Worm (Caenorhabditis elegans): ENCODE measurements around the gene F52H2.5.

The F52H2.5 gene

ce11 chrX:2548884-2549283, 11.0 kb downstream of the F52H2.5 start, which contains the start of gene smvt-1:
Gene smvt-1 (minus strand): TSS chrX:2548984.
- TF ChIP-seq sem-2 (GFP tag; optimal IDR thresholded peaks at IDR 0.05) (no peak), elt-1 (tag; optimal IDR thresholded peaks at IDR 0.05; ENCODE audit: borderline replicate concordance, insufficient read depth) (no peak), ceh-39 (tag; optimal IDR thresholded peaks at IDR 0.05) (no peak), snpc-4 (tag; optimal IDR thresholded peaks at IDR 0.05) (no peak), unc-39 (tag; optimal IDR thresholded peaks at IDR 0.05) (no peak), flh-1 (GFP tag; optimal IDR thresholded peaks at IDR 0.05) (no peak), mep-1 (tag; optimal IDR thresholded peaks at IDR 0.05) (no peak), unc-62 (GFP tag; optimal IDR thresholded peaks at IDR 0.05) (no peak), pha-4 (tag; optimal IDR thresholded peaks at IDR 0.05) (no peak), bed-3 (GFP tag; optimal IDR thresholded peaks at IDR 0.05) (no peak)

- TF ChIP-seq mab-5 (tag; optimal IDR thresholded peaks at IDR 0.05) (no peak), unc-39 (tag; optimal IDR thresholded peaks at IDR 0.05) (no peak), nhr-237 (tag; optimal IDR thresholded peaks at IDR 0.05) (no peak), elt-3 (tag; optimal IDR thresholded peaks at IDR 0.05) (no peak), ceh-83 (GFP tag; optimal IDR thresholded peaks at IDR 0.05) (no peak), unc-62 (GFP tag; optimal IDR thresholded peaks at IDR 0.05) (no peak), bed-3 (GFP tag; optimal IDR thresholded peaks at IDR 0.05) (no peak), elt-1 (tag; optimal IDR thresholded peaks at IDR 0.05; ENCODE audit: borderline replicate concordance, insufficient read depth) (no peak)
Observed at ce11 chrX:2544645-2545044, 15.2 kb downstream of the F52H2.5 start.

- TF ChIP-seq nhr-2 (tag; optimal IDR thresholded peaks at IDR 0.05) (no peak), ces-1 (GFP tag; optimal IDR thresholded peaks at IDR 0.05) (no peak), snpc-4 (tag; optimal IDR thresholded peaks at IDR 0.05) (no peak), elt-1 (tag; optimal IDR thresholded peaks at IDR 0.05; ENCODE audit: borderline replicate concordance, insufficient read depth) (no peak)
Observed at ce11 chrX:2543353-2543752, 16.5 kb downstream of the F52H2.5 start.

ce11 chrX:2541003-2541521, 18.8 kb downstream of the F52H2.5 start, which contains the start of gene F52H2.3:
Gene F52H2.3 (minus strand): TSS chrX:2541053.
- TF ChIP-seq unc-120 (tag; optimal IDR thresholded peaks at IDR 0.05; ENCODE audit: poor library complexity, severe bottlenecking) (no peak), ceh-39 (tag; optimal IDR thresholded peaks at IDR 0.05) (no peak), blmp-1 (tag; optimal IDR thresholded peaks at IDR 0.05) (no peak), elt-1 (tag; optimal IDR thresholded peaks at IDR 0.05; ENCODE audit: borderline replicate concordance, insufficient read depth) (no peak), nhr-12 (tag; optimal IDR thresholded peaks at IDR 0.05) (no peak), pha-4 (tag; optimal IDR thresholded peaks at IDR 0.05) (no peak), nhr-76 (tag; optimal IDR thresholded peaks at IDR 0.05) (no peak), snpc-4 (tag; optimal IDR thresholded peaks at IDR 0.05) (no peak), flh-1 (GFP tag; optimal IDR thresholded peaks at IDR 0.05) (no peak), unc-62 (GFP tag; optimal IDR thresholded peaks at IDR 0.05) (no peak), nhr-2 (tag; optimal IDR thresholded peaks at IDR 0.05) (no peak), lin-13 (tag; optimal IDR thresholded peaks at IDR 0.05) (no peak), sptf-1 (tag; optimal IDR thresholded peaks at IDR 0.05) (no peak), zip-8 (tag; optimal IDR thresholded peaks at IDR 0.05) (no peak), M03D4.4 (tag; optimal IDR thresholded peaks at IDR 0.05) (no peak), sem-2 (GFP tag; optimal IDR thresholded peaks at IDR 0.05) (no peak), mab-5 (tag; optimal IDR thresholded peaks at IDR 0.05) (no peak)

- TF ChIP-seq lin-32 (GFP tag; optimal IDR thresholded peaks at IDR 0.05), result no peak
- TF ChIP-seq lsy-2 (tag; optimal IDR thresholded peaks at IDR 0.05), result no peak
- no peak for TF ChIP-seq ham-2 (GFP tag; optimal IDR thresholded peaks at IDR 0.05)
- TF ChIP-seq unc-120 (tag; optimal IDR thresholded peaks at IDR 0.05; ENCODE audit: poor library complexity, severe bottlenecking), result no peak
- no peak for TF ChIP-seq mab-5 (tag; optimal IDR thresholded peaks at IDR 0.05)
- no peak for TF ChIP-seq nhr-28 (tag; optimal IDR thresholded peaks at IDR 0.05)
- no peak for TF ChIP-seq bed-3 (GFP tag; optimal IDR thresholded peaks at IDR 0.05)
- no peak for TF ChIP-seq ztf-11 (tag; optimal IDR thresholded peaks at IDR 0.05)
- no peak for TF ChIP-seq blmp-1 (tag; optimal IDR thresholded peaks at IDR 0.05)
- TF ChIP-seq mep-1 (tag; optimal IDR thresholded peaks at IDR 0.05), result no peak
- no peak for TF ChIP-seq unc-39 (tag; optimal IDR thresholded peaks at IDR 0.05)
Observed at ce11 chrX:2538713-2539112, 21.2 kb downstream of the F52H2.5 start.

- TF ChIP-seq ces-1 (GFP tag; optimal IDR thresholded peaks at IDR 0.05) (peak; percentile 89), nhr-28 (tag; optimal IDR thresholded peaks at IDR 0.05) (no peak), nhr-2 (tag; optimal IDR thresholded peaks at IDR 0.05) (peak; percentile 95), drap-1 (GFP tag; optimal IDR thresholded peaks at IDR 0.05) (peak; percentile 72), mls-2 (tag; optimal IDR thresholded peaks at IDR 0.05) (peak; percentile 85), nhr-237 (tag; optimal IDR thresholded peaks at IDR 0.05) (peak; percentile 42), bed-3 (GFP tag; optimal IDR thresholded peaks at IDR 0.05) (no peak), snpc-4 (tag; optimal IDR thresholded peaks at IDR 0.05) (no peak), mab-5 (tag; optimal IDR thresholded peaks at IDR 0.05) (no peak), lsy-2 (tag; optimal IDR thresholded peaks at IDR 0.05) (peak; percentile 61), ceh-39 (tag; optimal IDR thresholded peaks at IDR 0.05) (peak; percentile 73), sem-2 (GFP tag; optimal IDR thresholded peaks at IDR 0.05) (no peak), pha-4 (tag; optimal IDR thresholded peaks at IDR 0.05) (peak; percentile 78), zip-8 (tag; optimal IDR thresholded peaks at IDR 0.05) (no peak), ham-2 (GFP tag; optimal IDR thresholded peaks at IDR 0.05) (peak; percentile 86), unc-39 (tag; optimal IDR thresholded peaks at IDR 0.05) (no peak), lin-32 (GFP tag; optimal IDR thresholded peaks at IDR 0.05) (no peak), M03D4.4 (tag; optimal IDR thresholded peaks at IDR 0.05) (peak; percentile 47), cnd-1 (tag; optimal IDR thresholded peaks at IDR 0.05) (peak; percentile 74), ceh-83 (GFP tag; optimal IDR thresholded peaks at IDR 0.05) (peak; percentile 60), flh-1 (GFP tag; optimal IDR thresholded peaks at IDR 0.05) (no peak), unc-120 (tag; optimal IDR thresholded peaks at IDR 0.05; ENCODE audit: poor library complexity, severe bottlenecking) (peak; percentile 45), unc-62 (GFP tag; optimal IDR thresholded peaks at IDR 0.05) (peak; percentile 95), ztf-11 (tag; optimal IDR thresholded peaks at IDR 0.05) (peak; percentile 88), elt-3 (tag; optimal IDR thresholded peaks at IDR 0.05) (no peak), tbx-8 (GFP tag; optimal IDR thresholded peaks at IDR 0.05) (no peak), lin-13 (tag; optimal IDR thresholded peaks at IDR 0.05) (peak; percentile 81), elt-1 (tag; optimal IDR thresholded peaks at IDR 0.05; ENCODE audit: borderline replicate concordance, insufficient read depth) (no peak)
Observed at ce11 chrX:2536246-2536772, 23.6 kb downstream of the F52H2.5 start.
